Fruit fly (Drosophila melanogaster): ENCODE measurements around the gene CG34247.

The CG34247 gene

dm6 chr3L:16259552-16259951 is 1.9 kb downstream of the CG34247 start, which contains the start of gene CG13053:
CG13053 (minus strand) TSS chr3L:16259722.
- TF ChIP-seq bsh (GFP tag; optimal IDR thresholded peaks at IDR 0.05): peak in 1 of 2 experiments; percentile 55
- TF ChIP-seq nom (GFP tag; optimal IDR thresholded peaks at IDR 0.05): peak; percentile 37
- no peak for TF ChIP-seq Lpt (GFP tag; optimal IDR thresholded peaks at IDR 0.05)
- TF ChIP-seq pan (optimal IDR thresholded peaks at IDR 0.05): no peak
- no peak for TF ChIP-seq pan (GFP tag; optimal IDR thresholded peaks at IDR 0.05 in 1 of 2, IDR thresholded peaks at IDR 0.05 in 1 of 2)
- TF ChIP-seq bbx (GFP tag; IDR thresholded peaks at IDR 0.05; ENCODE audit: partially characterized antibody): no peak
- TF ChIP-seq Mad (GFP tag; optimal IDR thresholded peaks at IDR 0.05): no peak

dm6 chr3L:16257118-16257627 is 4.2 kb downstream of the CG34247 start, which contains the start of gene CG13054:
CG13054 (minus strand) TSS chr3L:16257191.
- TF ChIP-seq stwl (tag; optimal IDR thresholded peaks at IDR 0.05) (no peak), PHDP (tag; optimal IDR thresholded peaks at IDR 0.05) (no peak), CG7839 (tag; optimal IDR thresholded peaks at IDR 0.05) (no peak), aop (GFP tag; IDR thresholded peaks at IDR 0.05) (no peak), CG6765 (GFP tag; optimal IDR thresholded peaks at IDR 0.05) (no peak), Deaf1 (tag; optimal IDR thresholded peaks at IDR 0.05) (peak; percentile 97), ewg (GFP tag; optimal IDR thresholded peaks at IDR 0.05) (no peak), Ets65A (GFP tag) (peak; percentile 30), CG3838 (GFP tag; optimal IDR thresholded peaks at IDR 0.05) (no peak), HLH4C (GFP tag; IDR thresholded peaks at IDR 0.05; ENCODE audit: partially characterized antibody) (0 out of 3 replicates have a peak, but pooled peaks have one; percentile 10), scrt (GFP tag; optimal IDR thresholded peaks at IDR 0.05) (peak; percentile 92), CG13894 (tag; optimal IDR thresholded peaks at IDR 0.05) (no peak), ind (GFP tag; optimal IDR thresholded peaks at IDR 0.05) (no peak), Bgb (GFP tag; IDR thresholded peaks at IDR 0.05; ENCODE audit: partially characterized antibody) (0 out of 2 replicates have a peak, but pooled peaks have one; percentile 19), Dbx (GFP tag; IDR thresholded peaks at IDR 0.05) (0 out of 3 replicates have a peak, but pooled peaks have one; percentile 25)

- TF ChIP-seq CTCF (GFP tag; optimal IDR thresholded peaks at IDR 0.05): peak; percentile 62
- TF ChIP-seq Hmx (GFP tag; optimal IDR thresholded peaks at IDR 0.05): no peak
- 0 out of 2 replicates have a peak, but pooled peaks have one; percentile 11 for TF ChIP-seq Oaz (GFP tag; IDR thresholded peaks at IDR 0.05)
- no peak for TF ChIP-seq usp (GFP tag; optimal IDR thresholded peaks at IDR 0.05)
- TF ChIP-seq Trl (optimal IDR thresholded peaks at IDR 0.05): peak; percentile 24 to 49
- TF ChIP-seq Trl (GFP tag; optimal IDR thresholded peaks at IDR 0.05): no peak
- no peak for TF ChIP-seq onecut (GFP tag; IDR thresholded peaks at IDR 0.05)
- TF ChIP-seq dati (GFP tag; IDR thresholded peaks at IDR 0.05): no peak
- peak; percentile 22; the same call in 1 of the 2 replicates for TF ChIP-seq Dref (GFP tag; IDR thresholded peaks at IDR 0.05)
- TF ChIP-seq crol (GFP tag; IDR thresholded peaks at IDR 0.05): 0 out of 2 replicates have a peak, but pooled peaks have one; percentile 46
- no peak for TF ChIP-seq oc (tag; optimal IDR thresholded peaks at IDR 0.05)
- no peak for TF ChIP-seq CG11085 (GFP tag; IDR thresholded peaks at IDR 0.05)
- TF ChIP-seq amos (GFP tag; IDR thresholded peaks at IDR 0.05; ENCODE audit: partially characterized antibody): peak; percentile 5; the same call in 1 of the 2 replicates
- TF ChIP-seq Deaf1 (tag; optimal IDR thresholded peaks at IDR 0.05): peak; percentile 51
Measured at dm6 chr3L:16252255-16252654, 9.2 kb downstream of the CG34247 start, which contains the start of gene CG13055. CG13055 (minus strand) TSS chr3L:16252355.

- no peak for TF ChIP-seq toy (GFP tag; IDR thresholded peaks at IDR 0.05)
- TF ChIP-seq Ets65A (GFP tag): peak; percentile 88
Measured at dm6 chr3L:16241296-16241695, 20.1 kb downstream of the CG34247 start.
